Worm (Caenorhabditis elegans): ENCODE data around the gene Y55F3BR.10.

The Y55F3BR.10 gene

ce11 chrIV:801162-801561 is 31.1 kb upstream of the Y55F3BR.10 start:
- TF ChIP-seq ama-1 (optimal IDR thresholded peaks at IDR 0.05) (no peak), ets-7 (tag; optimal IDR thresholded peaks at IDR 0.05) (no peak), hmg-4 (GFP tag; optimal IDR thresholded peaks at IDR 0.05) (no peak), tra-4 (tag; optimal IDR thresholded peaks at IDR 0.05) (no peak), B0310.2 (tag; optimal IDR thresholded peaks at IDR 0.05) (no peak), hmbx-1 (tag; optimal IDR thresholded peaks at IDR 0.05) (no peak), tbx-11 (GFP tag; IDR thresholded peaks at IDR 0.05) (no peak), tbx-37 (GFP tag; conservative IDR thresholded peaks at IDR 0.05) (no peak), sea-1 (GFP tag; conservative IDR thresholded peaks at IDR 0.05) (no peak), ceh-36 (tag; optimal IDR thresholded peaks at IDR 0.05) (no peak)

- no peak for TF ChIP-seq ceh-36 (tag; optimal IDR thresholded peaks at IDR 0.05)
- TF ChIP-seq tbx-37 (GFP tag; conservative IDR thresholded peaks at IDR 0.05): no peak
- TF ChIP-seq pes-1 (GFP tag; IDR thresholded peaks at IDR 0.05): no peak
- TF ChIP-seq hmg-4 (GFP tag; optimal IDR thresholded peaks at IDR 0.05): no peak
- TF ChIP-seq sea-1 (GFP tag; conservative IDR thresholded peaks at IDR 0.05): no peak
- no peak for TF ChIP-seq B0310.2 (tag; optimal IDR thresholded peaks at IDR 0.05)
- TF ChIP-seq ets-7 (tag; optimal IDR thresholded peaks at IDR 0.05): no peak
- no peak for TF ChIP-seq tbx-11 (GFP tag; IDR thresholded peaks at IDR 0.05)
- no peak for TF ChIP-seq ama-1 (optimal IDR thresholded peaks at IDR 0.05)
- no peak for TF ChIP-seq tra-4 (tag; optimal IDR thresholded peaks at IDR 0.05)
- TF ChIP-seq aly-1 (tag; optimal IDR thresholded peaks at IDR 0.05): no peak
- TF ChIP-seq F13C5.2 (tag; optimal IDR thresholded peaks at IDR 0.05): no peak
- TF ChIP-seq flt-1 (GFP tag; IDR thresholded peaks at IDR 0.05): no peak
- no peak for TF ChIP-seq hmbx-1 (tag; optimal IDR thresholded peaks at IDR 0.05)
Measured at ce11 chrIV:804802-805201, 27.4 kb upstream of the Y55F3BR.10 start, which contains the start of gene Y55F3BL.4. TSS of gene Y55F3BL.4 (plus strand) at chrIV:805102.

ce11 chrIV:805693-806092 is 26.5 kb upstream of the Y55F3BR.10 start:
- TF ChIP-seq pes-1 (GFP tag; IDR thresholded peaks at IDR 0.05) (0 out of 2 replicates have a peak, but pooled peaks have one; percentile 6), ceh-36 (tag; optimal IDR thresholded peaks at IDR 0.05) (no peak), tbx-37 (GFP tag; conservative IDR thresholded peaks at IDR 0.05) (no peak), ama-1 (optimal IDR thresholded peaks at IDR 0.05) (no peak)

- TF ChIP-seq scrt-1 (GFP tag; IDR thresholded peaks at IDR 0.05) (no peak), tra-4 (tag; optimal IDR thresholded peaks at IDR 0.05) (no peak), sea-1 (GFP tag; conservative IDR thresholded peaks at IDR 0.05) (no peak), pes-1 (GFP tag; IDR thresholded peaks at IDR 0.05) (no peak), ets-7 (tag; optimal IDR thresholded peaks at IDR 0.05) (no peak), tbx-37 (GFP tag; conservative IDR thresholded peaks at IDR 0.05) (no peak), ceh-13 (GFP tag; optimal IDR thresholded peaks at IDR 0.05) (no peak)
Measured at ce11 chrIV:807027-807516, 25.2 kb upstream of the Y55F3BR.10 start, which contains the start of gene Y55F3BL.6. TSS of gene Y55F3BL.6 (minus strand) at chrIV:807077.

ce11 chrIV:813341-813740 is 18.9 kb upstream of the Y55F3BR.10 start:
- TF ChIP-seq pes-1 (GFP tag; IDR thresholded peaks at IDR 0.05) (peak; percentile 78), tbx-11 (GFP tag; IDR thresholded peaks at IDR 0.05) (peak; percentile 61; the same call in 1 of the 2 replicates), flt-1 (GFP tag; IDR thresholded peaks at IDR 0.05) (peak; percentile 63), sea-1 (GFP tag; conservative IDR thresholded peaks at IDR 0.05) (0 out of 2 replicates have a peak, but pooled peaks have one; percentile 24)

ce11 chrIV:817879-818278 is 14.4 kb upstream of the Y55F3BR.10 start:
- TF ChIP-seq hmbx-1 (tag; optimal IDR thresholded peaks at IDR 0.05) (no peak), scrt-1 (GFP tag; IDR thresholded peaks at IDR 0.05) (peak; percentile 52; the same call in 1 of the 2 replicates)

- TF ChIP-seq ama-1 (optimal IDR thresholded peaks at IDR 0.05) (no peak), flt-1 (GFP tag; IDR thresholded peaks at IDR 0.05) (no peak), B0310.2 (tag; optimal IDR thresholded peaks at IDR 0.05) (no peak), tra-4 (tag; optimal IDR thresholded peaks at IDR 0.05) (no peak), hmg-4 (GFP tag; optimal IDR thresholded peaks at IDR 0.05) (no peak), F13C5.2 (tag; optimal IDR thresholded peaks at IDR 0.05) (no peak), tbx-11 (GFP tag; IDR thresholded peaks at IDR 0.05) (no peak), ceh-36 (tag; optimal IDR thresholded peaks at IDR 0.05) (no peak), pes-1 (GFP tag; IDR thresholded peaks at IDR 0.05) (no peak), ceh-13 (GFP tag; optimal IDR thresholded peaks at IDR 0.05) (no peak), aly-1 (tag; optimal IDR thresholded peaks at IDR 0.05) (no peak), scrt-1 (GFP tag; IDR thresholded peaks at IDR 0.05) (no peak), sea-1 (GFP tag; conservative IDR thresholded peaks at IDR 0.05) (no peak), hnd-1 (tag; optimal IDR thresholded peaks at IDR 0.05) (no peak), hmbx-1 (tag; optimal IDR thresholded peaks at IDR 0.05) (no peak), ets-7 (tag; optimal IDR thresholded peaks at IDR 0.05) (no peak), tbx-37 (GFP tag; conservative IDR thresholded peaks at IDR 0.05) (no peak)
Measured at ce11 chrIV:824854-825253, 7.4 kb upstream of the Y55F3BR.10 start, which contains the start of gene zipt-15. TSS of gene zipt-15 (minus strand) at chrIV:824954.

- no peak for TF ChIP-seq flt-1 (GFP tag; IDR thresholded peaks at IDR 0.05)
- no peak for TF ChIP-seq ceh-13 (GFP tag; optimal IDR thresholded peaks at IDR 0.05)
- no peak for TF ChIP-seq sea-1 (GFP tag; conservative IDR thresholded peaks at IDR 0.05)
- TF ChIP-seq aly-1 (tag; optimal IDR thresholded peaks at IDR 0.05): no peak
- TF ChIP-seq hnd-1 (tag; optimal IDR thresholded peaks at IDR 0.05): no peak
- no peak for TF ChIP-seq hmg-4 (GFP tag; optimal IDR thresholded peaks at IDR 0.05)
Measured at ce11 chrIV:826145-826544, 6.1 kb upstream of the Y55F3BR.10 start.

ce11 chrIV:828427-828826 is 3.8 kb upstream of the Y55F3BR.10 start:
- TF ChIP-seq F13C5.2 (tag; optimal IDR thresholded peaks at IDR 0.05) (peak; percentile 22), ceh-13 (GFP tag; optimal IDR thresholded peaks at IDR 0.05) (no peak), flt-1 (GFP tag; IDR thresholded peaks at IDR 0.05) (peak; percentile 41; the same call in 1 of the 2 replicates)

All from whole organism, early embryonic.